Fruit fly (Drosophila melanogaster): ENCODE results near the gene CG43703.

CG43703 gene

dm6 chr2L:3778157-3779060, 13.1 kb downstream of the CG43703 start (continued):
- TF ChIP-seq CG11723 (GFP tag; optimal IDR thresholded peaks at IDR 0.05): no peak
- TF ChIP-seq Rx (GFP tag; IDR thresholded peaks at IDR 0.05): no peak
- no peak for TF ChIP-seq Bteb2 (GFP tag; optimal IDR thresholded peaks at IDR 0.05)
- no peak for TF ChIP-seq dimm (GFP tag; IDR thresholded peaks at IDR 0.05)
- TF ChIP-seq Xbp1 (GFP tag; optimal IDR thresholded peaks at IDR 0.05): no peak
- no peak for TF ChIP-seq MESR4 (GFP tag; optimal IDR thresholded peaks at IDR 0.05)
- peak; percentile 42 for TF ChIP-seq CG15269 (tag; optimal IDR thresholded peaks at IDR 0.05)
- TF ChIP-seq CG15514 (GFP tag; optimal IDR thresholded peaks at IDR 0.05): no peak
- TF ChIP-seq gce (GFP tag; IDR thresholded peaks at IDR 0.05): no peak
- TF ChIP-seq crc (GFP tag; optimal IDR thresholded peaks at IDR 0.05): no peak
- peak; percentile 45 for TF ChIP-seq CG6765 (GFP tag; optimal IDR thresholded peaks at IDR 0.05)
- peak; percentile 16 for TF ChIP-seq CG18619 (GFP tag; optimal IDR thresholded peaks at IDR 0.05)
- TF ChIP-seq unc-4 (GFP tag; IDR thresholded peaks at IDR 0.05; ENCODE audit: partially characterized antibody): 0 out of 2 replicates have a peak, but pooled peaks have one; percentile 38
- peak; percentile 83 for TF ChIP-seq CG10543 (GFP tag; optimal IDR thresholded peaks at IDR 0.05)
- no peak for TF ChIP-seq CG9609 (GFP tag; optimal IDR thresholded peaks at IDR 0.05)
- TF ChIP-seq Mrtf (GFP tag; IDR thresholded peaks at IDR 0.05): 0 out of 3 replicates have a peak, but pooled peaks have one; percentile 26
- no peak for TF ChIP-seq CG1529 (GFP tag; optimal IDR thresholded peaks at IDR 0.05)
- TF ChIP-seq Hsf (GFP tag; optimal IDR thresholded peaks at IDR 0.05): no peak
- no peak for TF ChIP-seq kah (GFP tag; optimal IDR thresholded peaks at IDR 0.05)
- TF ChIP-seq CG31224 (GFP tag; IDR thresholded peaks at IDR 0.05): no peak
- TF ChIP-seq CG4854 (GFP tag; optimal IDR thresholded peaks at IDR 0.05): no peak
- peak; percentile 39 for TF ChIP-seq fd96Cb (tag; optimal IDR thresholded peaks at IDR 0.05)
- TF ChIP-seq MTF-1 (GFP tag; optimal IDR thresholded peaks at IDR 0.05; ENCODE audit: borderline replicate concordance): no peak
- peak; percentile 33; the same call in 1 of the 2 replicates for TF ChIP-seq amos (GFP tag; IDR thresholded peaks at IDR 0.05; ENCODE audit: partially characterized antibody)
- no peak for TF ChIP-seq scrt (GFP tag; optimal IDR thresholded peaks at IDR 0.05)
- TF ChIP-seq Ada2b (GFP tag; IDR thresholded peaks at IDR 0.05): peak; percentile 45; the same call in 1 of the 2 replicates
- TF ChIP-seq CG11093 (GFP tag; IDR thresholded peaks at IDR 0.05): no peak
- no peak for TF ChIP-seq CG9797 (GFP tag; optimal IDR thresholded peaks at IDR 0.05)
- TF ChIP-seq gsb (GFP tag; IDR thresholded peaks at IDR 0.05): no peak
- peak; percentile 82 for TF ChIP-seq exex (tag; optimal IDR thresholded peaks at IDR 0.05)
- TF ChIP-seq PHDP (tag; optimal IDR thresholded peaks at IDR 0.05): peak; percentile 39
- TF ChIP-seq CG31441 (GFP tag; IDR thresholded peaks at IDR 0.05): peak; percentile 63
- peak; percentile 10 for TF ChIP-seq CG4424 (GFP tag; optimal IDR thresholded peaks at IDR 0.05)
- no peak for TF ChIP-seq Usf (GFP tag; optimal IDR thresholded peaks at IDR 0.05)
- TF ChIP-seq D19A (tag; optimal IDR thresholded peaks at IDR 0.05): peak; percentile 14
- TF ChIP-seq pan (optimal IDR thresholded peaks at IDR 0.05): no peak
- peak in 1 of 2 experiments; percentile 4 for TF ChIP-seq pan (GFP tag; optimal IDR thresholded peaks at IDR 0.05 in 1 of 2, IDR thresholded peaks at IDR 0.05 in 1 of 2)
- no peak for TF ChIP-seq ato (GFP tag; IDR thresholded peaks at IDR 0.05; ENCODE audit: partially characterized antibody)
- TF ChIP-seq Sox102F (GFP tag; optimal IDR thresholded peaks at IDR 0.05): peak; percentile 64
- peak; percentile 34 for TF ChIP-seq caup (GFP tag; optimal IDR thresholded peaks at IDR 0.05; ENCODE audit: severe bottlenecking)
- peak; percentile 48 for TF ChIP-seq lab (GFP tag; optimal IDR thresholded peaks at IDR 0.05)
- no peak for TF ChIP-seq CG15601 (tag; optimal IDR thresholded peaks at IDR 0.05)
- no peak for TF ChIP-seq CG1602 (GFP tag; optimal IDR thresholded peaks at IDR 0.05)
- TF ChIP-seq maf-S (GFP tag; optimal IDR thresholded peaks at IDR 0.05): no peak
- no peak for TF ChIP-seq al (GFP tag; IDR thresholded peaks at IDR 0.05)
- no peak for TF ChIP-seq eve (GFP tag; optimal IDR thresholded peaks at IDR 0.05)
- TF ChIP-seq CG7745 (tag; optimal IDR thresholded peaks at IDR 0.05): no peak
- no peak for TF ChIP-seq cas (GFP tag; IDR thresholded peaks at IDR 0.05)

Data from whole organism, embryonic.